Fruit fly (Drosophila melanogaster) whole organism, prepupa: ENCODE measurements around the gene CG14841.

ENCODE experiments used
- Blimp-1 ChIP-seq: fragments of 200-800 bp; sonication (Bioruptor generic); optimal IDR thresholded peaks from 3 replicates; lab custom pipeline; 2017; ENCODE audit warnings: missing biosample characterization, missing genetic modification characterization, mild to moderate bottlenecking, moderate library complexity, missing genetic modification reagents
- CG10631 ChIP-seq: fragments of 200-800 bp; sonication (Bioruptor generic); optimal IDR thresholded peaks from 2 replicates; lab custom pipeline; 2016; ENCODE audit warnings: missing biosample characterization, missing genetic modification characterization
- CG10669 ChIP-seq: fragments of 200-800 bp; sonication (Bioruptor generic); optimal IDR thresholded peaks from 3 replicates; lab custom pipeline; 2018; ENCODE audit warnings: missing biosample characterization, mild to moderate bottlenecking, missing genetic modification characterization, moderate library complexity
- CG11762 ChIP-seq: fragments of 200-800 bp; sonication (Bioruptor generic); optimal IDR thresholded peaks from 3 replicates; lab custom pipeline; 2016; ENCODE audit warnings: missing biosample characterization, missing genetic modification characterization; ENCODE audit not compliant: insufficient read depth
- CG11902 ChIP-seq: fragments of 200-800 bp; sonication (Bioruptor generic); optimal IDR thresholded peaks from 3 replicates; lab custom pipeline; 2016; ENCODE audit warnings: missing biosample characterization, missing genetic modification characterization
- CG15336 ChIP-seq: fragments of 200-800 bp; sonication (Bioruptor generic); IDR thresholded peaks from 2 replicates; pipeline ENCODE4 v1.3.6; 2022; ENCODE audit warnings: missing biosample characterization, missing genetic modification characterization
- CG1621 ChIP-seq: fragments of 200-800 bp; sonication (Bioruptor generic); optimal IDR thresholded peaks from 3 replicates; lab custom pipeline; 2018; ENCODE audit warnings: missing biosample characterization, mild to moderate bottlenecking, missing genetic modification characterization
- CG3032 ChIP-seq: fragments of 200-800 bp; optimal IDR thresholded peaks from 2 replicates; lab custom pipeline; 2019; ENCODE audit warnings: missing biosample characterization, mild to moderate bottlenecking, missing genetic modification characterization, moderate library complexity
- CG31627 ChIP-seq: fragments of 200-800 bp; sonication (Bioruptor generic); optimal IDR thresholded peaks from 3 replicates; lab custom pipeline; 2016; ENCODE audit warnings: missing biosample characterization, missing genetic modification characterization
- CG32006 ChIP-seq: fragments of 200-800 bp; sonication (Bioruptor generic); optimal IDR thresholded peaks from 3 replicates; lab custom pipeline; 2017; ENCODE audit warnings: missing biosample characterization, mild to moderate bottlenecking, missing genetic modification characterization
- CG34406 ChIP-seq: fragments of 200-800 bp; sonication (Bioruptor generic); optimal IDR thresholded peaks from 3 replicates; lab custom pipeline; 2016; ENCODE audit warnings: missing biosample characterization, missing genetic modification characterization
- CG3919 ChIP-seq: fragments of 200-800 bp; sonication (Bioruptor generic); optimal IDR thresholded peaks from 3 replicates; lab custom pipeline; 2016; ENCODE audit warnings: missing biosample characterization, missing genetic modification characterization
- CG4318 ChIP-seq: fragments of 200-800 bp; sonication (Bioruptor generic); optimal IDR thresholded peaks from 3 replicates; lab custom pipeline; 2017; ENCODE audit warnings: missing biosample characterization, mild to moderate bottlenecking, missing genetic modification characterization
- CG6163 ChIP-seq: fragments of 200-800 bp; sonication (Bioruptor generic); IDR thresholded peaks from 3 replicates; pipeline ENCODE4 v1.3.6; 2022; ENCODE audit warnings: missing biosample characterization, missing genetic modification characterization
- CG6276 ChIP-seq: fragments of 200-800 bp; sonication (Bioruptor generic); optimal IDR thresholded peaks from 2 replicates; lab custom pipeline; 2017; ENCODE audit warnings: missing biosample characterization, mild to moderate bottlenecking, missing genetic modification characterization
- CG6792 ChIP-seq: fragments of 200-800 bp; sonication (Bioruptor generic); optimal IDR thresholded peaks from 3 replicates; lab custom pipeline; 2016; ENCODE audit warnings: missing biosample characterization, missing genetic modification characterization
- CG6808 ChIP-seq: fragments of 200-800 bp; sonication (Bioruptor generic); optimal IDR thresholded peaks from 3 replicates; lab custom pipeline; 2017; ENCODE audit warnings: missing biosample characterization, missing genetic modification characterization, mild to moderate bottlenecking, moderate library complexity, missing genetic modification reagents
- CG6854 ChIP-seq: fragments of 200-800 bp; sonication (Bioruptor generic); optimal IDR thresholded peaks from 2 replicates; lab custom pipeline; 2017; ENCODE audit warnings: missing biosample characterization, mild to moderate bottlenecking, missing genetic modification characterization
- CG7368 ChIP-seq: fragments of 200-800 bp; sonication (Bioruptor generic); optimal IDR thresholded peaks from 3 replicates; lab custom pipeline; 2016; ENCODE audit warnings: missing biosample characterization, missing genetic modification characterization
- CG8632 ChIP-seq: fragments of 200-800 bp; sonication (Bioruptor generic); optimal IDR thresholded peaks from 3 replicates; lab custom pipeline; 2016; ENCODE audit warnings: missing biosample characterization, missing genetic modification characterization
- CG9139 ChIP-seq: fragments of 200-800 bp; sonication (Bioruptor generic); optimal IDR thresholded peaks from 3 replicates; lab custom pipeline; 2017; ENCODE audit warnings: missing biosample characterization, mild to moderate bottlenecking, missing genetic modification characterization
- Eip75B ChIP-seq: fragments of 200-800 bp; sonication (Bioruptor generic); optimal IDR thresholded peaks from 3 replicates; lab custom pipeline; 2016; ENCODE audit warnings: missing biosample characterization, missing genetic modification characterization
- Eip78C ChIP-seq: fragments of 200-800 bp; sonication (Bioruptor generic); peaks from one replicate; lab custom pipeline; 2016; ENCODE audit warnings: missing biosample characterization, missing genetic modification characterization
- Ets96B ChIP-seq: fragments of 200-800 bp; optimal IDR thresholded peaks from 2 replicates; lab custom pipeline; 2019; ENCODE audit warnings: missing biosample characterization, mild to moderate bottlenecking, missing genetic modification characterization, moderate library complexity
- Gug ChIP-seq: fragments of 200-800 bp; sonication (Bioruptor generic); IDR thresholded peaks from 2 replicates; pipeline ENCODE4 v1.3.6; 2022; ENCODE audit warnings: missing biosample characterization, missing genetic modification characterization
- Hr38 ChIP-seq: sonication (Bioruptor generic); optimal IDR thresholded peaks from 2 replicates; lab custom pipeline; 2016; ENCODE audit warnings: missing biosample characterization, missing genetic modification characterization
- Hr39 ChIP-seq: fragments of 200-800 bp; sonication (Bioruptor generic); optimal IDR thresholded peaks from 2 replicates; lab custom pipeline; 2016; ENCODE audit warnings: missing biosample characterization, missing genetic modification characterization
- Hr4 ChIP-seq: fragments of 200-800 bp; sonication (Bioruptor generic); optimal IDR thresholded peaks from 3 replicates; lab custom pipeline; 2016; ENCODE audit warnings: missing biosample characterization, missing genetic modification characterization
- Lpt ChIP-seq: fragments of 200-800 bp; sonication (Bioruptor generic); optimal IDR thresholded peaks from 3 replicates; lab custom pipeline; 2016; ENCODE audit warnings: missing biosample characterization, missing genetic modification characterization
- OdsH ChIP-seq: fragments of 200-800 bp; sonication (Bioruptor generic); optimal IDR thresholded peaks from 3 replicates; lab custom pipeline; 2016; ENCODE audit warnings: missing biosample characterization, missing genetic modification characterization
- Smox ChIP-seq: fragments of 200-800 bp; sonication (Bioruptor generic); optimal IDR thresholded peaks from 3 replicates; lab custom pipeline; 2016; ENCODE audit warnings: missing biosample characterization, missing genetic modification characterization
- Sox14 ChIP-seq: fragments of 200-800 bp; sonication (Bioruptor generic); optimal IDR thresholded peaks from 3 replicates; lab custom pipeline; 2016; ENCODE audit warnings: missing biosample characterization, missing genetic modification characterization
- cyc ChIP-seq: fragments of 200-800 bp; sonication (Bioruptor generic); optimal IDR thresholded peaks from 3 replicates; lab custom pipeline; 2016; ENCODE audit warnings: missing biosample characterization, missing genetic modification characterization
- dac ChIP-seq: fragments of 200-800 bp; sonication (Bioruptor generic); optimal IDR thresholded peaks from 2 replicates; lab custom pipeline; 2017; ENCODE audit warnings: missing biosample characterization, mild to moderate bottlenecking, missing genetic modification characterization
- eg ChIP-seq: fragments of 200-800 bp; sonication (Bioruptor generic); IDR thresholded peaks from 3 replicates; pipeline ENCODE4 v1.3.6; 2022; ENCODE audit warnings: missing biosample characterization, missing genetic modification characterization
- esn ChIP-seq: fragments of 200-800 bp; sonication (Bioruptor generic); optimal IDR thresholded peaks from 2 replicates; lab custom pipeline; 2016; ENCODE audit warnings: missing biosample characterization, mild to moderate bottlenecking, missing genetic modification characterization, moderate library complexity
- fd59A ChIP-seq: fragments of 200-800 bp; sonication (Bioruptor generic); optimal IDR thresholded peaks from 2 replicates; lab custom pipeline; 2017; ENCODE audit warnings: missing biosample characterization, mild to moderate bottlenecking, missing genetic modification characterization, missing genetic modification reagents
- fd85E ChIP-seq: fragments of 200-800 bp; sonication (Bioruptor generic); optimal IDR thresholded peaks from 3 replicates; lab custom pipeline; 2016; ENCODE audit warnings: missing biosample characterization, missing genetic modification characterization
- fkh ChIP-seq: fragments of 200-800 bp; sonication (Bioruptor generic); optimal IDR thresholded peaks from 3 replicates; lab custom pipeline; 2017; ENCODE audit warnings: missing biosample characterization, mild to moderate bottlenecking, missing genetic modification characterization, moderate library complexity
- net ChIP-seq: fragments of 200-800 bp; sonication (Bioruptor generic); optimal IDR thresholded peaks from 3 replicates; lab custom pipeline; 2016; ENCODE audit warnings: missing biosample characterization, missing genetic modification characterization
- pdm3 ChIP-seq: fragments of 200-800 bp; sonication (Bioruptor generic); optimal IDR thresholded peaks from 3 replicates; lab custom pipeline; 2016; ENCODE audit warnings: missing biosample characterization, missing genetic modification characterization
- salr ChIP-seq, 2 experiments: fragments of 200-800 bp; sonication (Bioruptor generic); optimal IDR thresholded peaks; 3 replicates each; lab custom pipeline; 2016 to 2018; ENCODE audit warnings: missing biosample characterization in 2 of 2, missing genetic modification characterization in 2 of 2, mild to moderate bottlenecking in 1 of 2
- spab ChIP-seq: fragments of 200-800 bp; sonication (Bioruptor generic); optimal IDR thresholded peaks from 2 replicates; lab custom pipeline; 2017; ENCODE audit warnings: missing biosample characterization, mild to moderate bottlenecking, missing genetic modification characterization, missing genetic modification reagents
- ss ChIP-seq, 2 experiments: fragments of 200-800 bp; sonication (Bioruptor generic); optimal IDR thresholded peaks; 2 replicates in 1 of 2; 3 replicates in 1 of 2; lab custom pipeline; 2017 to 2018; ENCODE audit warnings: mild to moderate bottlenecking in 2 of 2, missing biosample characterization in 2 of 2, missing genetic modification characterization in 2 of 2, moderate library complexity in 1 of 2
- svp ChIP-seq: fragments of 200-800 bp; sonication (Bioruptor generic); peaks from one replicate; lab custom pipeline; 2016; ENCODE audit warnings: missing biosample characterization, missing genetic modification characterization
- topi ChIP-seq: fragments of 200-800 bp; sonication (Bioruptor generic); optimal IDR thresholded peaks from 3 replicates; lab custom pipeline; 2016; ENCODE audit warnings: missing biosample characterization, missing genetic modification characterization
- vri ChIP-seq: fragments of 200-800 bp; sonication (Bioruptor generic); optimal IDR thresholded peaks from 3 replicates; lab custom pipeline; 2016; ENCODE audit warnings: missing biosample characterization, mild to moderate bottlenecking, missing genetic modification characterization

Gene CG14841

dm6 chr3R:14292307-14292711, 30.1 kb upstream of the CG14841 start (continued):
- TF ChIP-seq CG4318 (GFP tag; lab: Kevin White, UChicago) (peak; percentile 67), CG10631 (GFP tag; lab: Kevin White, UChicago) (peak; percentile 57), cyc (GFP tag; lab: Kevin White, UChicago) (peak; percentile 24), spab (GFP tag; lab: Kevin White, UChicago) (peak; percentile 74), Eip75B (GFP tag; lab: Kevin White, UChicago) (peak; percentile 29), CG3919 (GFP tag; lab: Kevin White, UChicago) (peak; percentile 67), Hr4 (GFP tag; lab: Kevin White, UChicago) (peak; percentile 66), CG11762 (GFP tag; lab: Kevin White, UChicago) (peak; percentile 56), net (GFP tag; lab: Kevin White, UChicago) (peak; percentile 49), vri (GFP tag; lab: Kevin White, UChicago) (no peak), CG6854 (GFP tag; lab: Kevin White, UChicago) (no peak), CG11902 (GFP tag; lab: Kevin White, UChicago) (peak; percentile 35), CG1621 (tag; lab: Kevin White, UChicago) (no peak), CG15336 (GFP tag; lab: Robert Waterston, UW) (peak; percentile 41), Hr39 (peak; percentile 45), CG31627 (GFP tag; lab: Kevin White, UChicago) (peak; percentile 31), eg (GFP tag; lab: Robert Waterston, UW) (0 out of 3 replicates have a peak, but pooled peaks have one; percentile 35), Hr38 (GFP tag; lab: Kevin White, UChicago) (no peak), CG3032 (tag; lab: Kevin White, UChicago) (peak; percentile 53), salr (GFP tag; optimal IDR thresholded peaks at IDR 0.05; lab: Kevin White, UChicago) (peak; percentile 2 to 86), CG32006 (GFP tag; lab: Kevin White, UChicago) (peak; percentile 84), esn (GFP tag; lab: Kevin White, UChicago) (peak; percentile 67), CG6163 (no peak), pdm3 (GFP tag; lab: Kevin White, UChicago) (peak; percentile 45), OdsH (peak; percentile 67), CG10669 (GFP tag; lab: Kevin White, UChicago) (peak; percentile 49)

- TF ChIP-seq CG4318 (GFP tag; lab: Kevin White, UChicago) (peak; percentile 73), CG11762 (GFP tag; lab: Kevin White, UChicago) (peak; percentile 73), dac (GFP tag; lab: Kevin White, UChicago) (peak; percentile 49), topi (GFP tag; lab: Kevin White, UChicago) (peak; percentile 78), CG3032 (tag; lab: Kevin White, UChicago) (peak; percentile 87), CG6854 (GFP tag; lab: Kevin White, UChicago) (peak; percentile 85), Gug (GFP tag; lab: Robert Waterston, UW) (peak; percentile 49), Ets96B (tag; lab: Kevin White, UChicago) (peak; percentile 89), CG6792 (GFP tag; lab: Kevin White, UChicago) (peak; percentile 77), fd59A (GFP tag; lab: Kevin White, UChicago) (peak; percentile 81), Eip78C (GFP tag; lab: Kevin White, UChicago) (peak; percentile 98), CG9139 (GFP tag; lab: Kevin White, UChicago) (peak; percentile 70), CG34406 (GFP tag; lab: Kevin White, UChicago) (peak; percentile 77), CG32006 (GFP tag; lab: Kevin White, UChicago) (peak; percentile 91), Sox14 (GFP tag; lab: Kevin White, UChicago) (peak; percentile 78), OdsH (peak; percentile 82), fkh (GFP tag; lab: Kevin White, UChicago) (no peak), spab (GFP tag; lab: Kevin White, UChicago) (peak; percentile 81), CG6808 (GFP tag; lab: Kevin White, UChicago) (peak; percentile 90), Blimp-1 (GFP tag; lab: Kevin White, UChicago) (peak; percentile 66), pdm3 (GFP tag; lab: Kevin White, UChicago) (peak; percentile 74), CG1621 (tag; lab: Kevin White, UChicago) (peak; percentile 76), cyc (GFP tag; lab: Kevin White, UChicago) (peak; percentile 68), ss (GFP tag; optimal IDR thresholded peaks at IDR 0.05; lab: Kevin White, UChicago) (peak; percentile 74 to 80), Hr39 (peak; percentile 65), fd85E (GFP tag; lab: Kevin White, UChicago) (peak; percentile 22), vri (GFP tag; lab: Kevin White, UChicago) (peak; percentile 80), CG8632 (GFP tag; lab: Kevin White, UChicago) (peak; percentile 75), Smox (GFP tag; lab: Kevin White, UChicago) (peak; percentile 83), Hr4 (GFP tag; lab: Kevin White, UChicago) (peak; percentile 82), CG6276 (peak; percentile 89), svp (GFP tag; lab: Kevin White, UChicago) (peak; percentile 95), Hr38 (GFP tag; lab: Kevin White, UChicago) (no peak), CG11902 (GFP tag; lab: Kevin White, UChicago) (peak; percentile 49), Lpt (GFP tag; lab: Kevin White, UChicago) (peak; percentile 72), CG7368 (GFP tag; lab: Kevin White, UChicago) (peak; percentile 75)
These were observed 29.2 kb upstream of the CG14841 start for dm6 chr3R:14291431-14291830.
